Comparison of ENCODE assay signal across 2 fruit fly cellular contexts in the genomic region with DNA sequence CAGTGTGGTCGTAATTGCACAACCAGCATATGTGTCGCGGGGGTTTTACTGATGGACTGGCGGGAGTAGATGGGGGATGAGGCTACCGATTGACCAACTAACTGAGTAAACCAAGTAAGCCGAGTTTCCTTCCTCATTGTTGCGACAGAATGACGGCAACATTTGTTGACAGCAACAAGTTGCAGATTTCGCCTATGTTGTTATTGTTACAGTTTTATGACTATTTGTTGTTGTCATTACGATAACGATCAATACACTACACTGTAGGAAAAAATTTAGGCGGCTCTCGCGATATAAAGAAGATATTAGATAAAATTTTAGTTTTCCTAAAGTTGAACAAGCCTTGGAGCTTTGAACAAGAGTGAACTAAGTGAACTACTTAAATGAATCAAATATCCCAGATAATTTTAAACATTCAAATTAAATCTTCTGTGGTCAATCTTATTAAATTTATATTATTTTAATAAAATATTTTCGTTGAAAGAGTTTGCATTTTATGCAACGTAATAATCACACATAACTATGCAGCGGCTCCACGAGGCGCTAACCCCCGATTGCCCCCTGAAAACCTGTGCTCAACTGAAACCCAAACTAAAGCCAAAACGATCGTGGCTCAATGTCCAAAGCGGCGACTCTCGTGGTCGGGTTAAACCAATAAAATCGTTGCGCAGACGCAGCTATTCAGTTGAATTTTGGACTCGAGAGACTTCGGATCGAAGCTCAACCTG.
TF ChIP-seq lines count a peak whose summit lies in the region.

Gene CG5928, plus strand, starts transcription at position 678 of the 728 bp plus-strand sequence.

TF ChIP-seq in whole organism, embryonic, 481 proteins besides CTCF, POLR2A, EP300 and RAD21 (continued from another document and continues in another):
- TF ChIP-seq ranshi (GFP tag; IDR thresholded peaks at IDR 0.05; lab: Robert Waterston, UW) (0 out of 2 replicates have a peak, but pooled peaks have one; percentile 14), Sry-β (GFP tag; optimal IDR thresholded peaks at IDR 0.05; lab: Kevin White, UChicago) (no peak), CG8359 (GFP tag; optimal IDR thresholded peaks at IDR 0.05; lab: Kevin White, UChicago; ENCODE audit: borderline replicate concordance) (no peak), wek (GFP tag; optimal IDR thresholded peaks at IDR 0.05; lab: Kevin White, UChicago) (no peak), D19B (GFP tag; optimal IDR thresholded peaks at IDR 0.05; lab: Kevin White, UChicago) (no peak), CG10274 (GFP tag; optimal IDR thresholded peaks at IDR 0.05; lab: Kevin White, UChicago) (peak; percentile 92), ap (GFP tag; IDR thresholded peaks at IDR 0.05; lab: Robert Waterston, UW) (0 out of 2 replicates have a peak, but pooled peaks have one; percentile 22), CG13424 (tag; optimal IDR thresholded peaks at IDR 0.05; lab: Kevin White, UChicago) (peak; percentile 58), CG30403 (GFP tag; optimal IDR thresholded peaks at IDR 0.05; lab: Kevin White, UChicago) (peak; percentile 35), CG4282 (GFP tag; optimal IDR thresholded peaks at IDR 0.05; lab: Kevin White, UChicago) (no peak), Awh (GFP tag; IDR thresholded peaks at IDR 0.05; lab: Robert Waterston, UW) (no peak), Ptx1 (GFP tag; IDR thresholded peaks at IDR 0.05; lab: Robert Waterston, UW) (peak; percentile 54), H15 (GFP tag; IDR thresholded peaks at IDR 0.05; lab: Robert Waterston, UW) (peak; percentile 25; the same call in 1 of the 3 replicates), klu (GFP tag; IDR thresholded peaks at IDR 0.05; lab: Robert Waterston, UW) (no peak), z (GFP tag; IDR thresholded peaks at IDR 0.05; lab: Robert Waterston, UW) (no peak), Eip74EF (GFP tag; optimal IDR thresholded peaks at IDR 0.05; lab: Kevin White, UChicago) (no peak), slp2 (GFP tag; optimal IDR thresholded peaks at IDR 0.05; lab: Kevin White, UChicago) (no peak), dpn (GFP tag; optimal IDR thresholded peaks at IDR 0.05; lab: Kevin White, UChicago) (peak in 1 of 2 experiments; percentile 14), CG12219 (GFP tag; optimal IDR thresholded peaks at IDR 0.05; lab: Kevin White, UChicago) (no peak), dan (GFP tag; IDR thresholded peaks at IDR 0.05; lab: Robert Waterston, UW) (no peak), Lpt (GFP tag; optimal IDR thresholded peaks at IDR 0.05; lab: Kevin White, UChicago) (no peak), grau (tag; optimal IDR thresholded peaks at IDR 0.05; lab: Kevin White, UChicago) (peak; percentile 48), CG6254 (GFP tag; optimal IDR thresholded peaks at IDR 0.05; lab: Kevin White, UChicago) (no peak), pnt (GFP tag; optimal IDR thresholded peaks at IDR 0.05; lab: Kevin White, UChicago) (no peak), exex (tag; optimal IDR thresholded peaks at IDR 0.05; lab: Kevin White, UChicago) (no peak), seq (GFP tag; IDR thresholded peaks at IDR 0.05; lab: Robert Waterston, UW) (no peak), CG10366 (GFP tag; IDR thresholded peaks at IDR 0.05; lab: Robert Waterston, UW) (peak; percentile 14; the same call in 1 of the 2 replicates), Meics (GFP tag; optimal IDR thresholded peaks at IDR 0.05; lab: Kevin White, UChicago) (peak; percentile 51), Atf6 (GFP tag; IDR thresholded peaks at IDR 0.05; lab: Robert Waterston, UW) (peak; percentile 21; the same call in 1 of the 2 replicates), HmgD (GFP tag; optimal IDR thresholded peaks at IDR 0.05; lab: Kevin White, UChicago) (no peak), so (GFP tag; IDR thresholded peaks at IDR 0.05; lab: Robert Waterston, UW) (peak; percentile 53; the same call in 1 of the 3 replicates), zen (tag; optimal IDR thresholded peaks at IDR 0.05; lab: Kevin White, UChicago) (no peak), da (GFP tag; optimal IDR thresholded peaks at IDR 0.05; lab: Kevin White, UChicago) (no peak), CG9797 (GFP tag; optimal IDR thresholded peaks at IDR 0.05; lab: Kevin White, UChicago) (no peak), CG16813 (GFP tag; IDR thresholded peaks at IDR 0.05; lab: Robert Waterston, UW; ENCODE audit: partially characterized antibody) (no peak), CG12391 (tag; optimal IDR thresholded peaks at IDR 0.05; lab: Kevin White, UChicago) (peak; percentile 29), CG4820 (GFP tag; optimal IDR thresholded peaks at IDR 0.05; lab: Kevin White, UChicago) (no peak), CG17829 (tag; optimal IDR thresholded peaks at IDR 0.05; lab: Kevin White, UChicago) (no peak), scrt (GFP tag; optimal IDR thresholded peaks at IDR 0.05; lab: Kevin White, UChicago) (peak; percentile 8), slbo (GFP tag; IDR thresholded peaks at IDR 0.05; lab: Robert Waterston, UW) (no peak), Gug (GFP tag; IDR thresholded peaks at IDR 0.05; lab: Robert Waterston, UW) (no peak), prd (optimal IDR thresholded peaks at IDR 0.05; lab: Kevin White, UChicago) (no peak), prd (GFP tag; IDR thresholded peaks at IDR 0.05; lab: Robert Waterston, UW) (peak; percentile 54; the same call in 1 of the 3 replicates), esg (GFP tag; conservative IDR thresholded peaks at IDR 0.05; lab: Robert Waterston, UW) (peak; percentile 44), CG7839 (tag; optimal IDR thresholded peaks at IDR 0.05; lab: Kevin White, UChicago) (peak; percentile 47), CG3281 (GFP tag; optimal IDR thresholded peaks at IDR 0.05; lab: Kevin White, UChicago) (peak; percentile 25), CG3065 (GFP tag; optimal IDR thresholded peaks at IDR 0.05; lab: Kevin White, UChicago) (no peak), CG17385 (GFP tag; optimal IDR thresholded peaks at IDR 0.05; lab: Kevin White, UChicago) (peak; percentile 23), gt (GFP tag; IDR thresholded peaks at IDR 0.05; lab: Robert Waterston, UW) (no peak), CG17328 (GFP tag; IDR thresholded peaks at IDR 0.05; lab: Robert Waterston, UW) (no peak), CG42726 (GFP tag; IDR thresholded peaks at IDR 0.05; lab: Robert Waterston, UW; ENCODE audit: partially characterized antibody) (no peak), nom (GFP tag; optimal IDR thresholded peaks at IDR 0.05; lab: Kevin White, UChicago) (no peak), MBD-R2 (GFP tag; IDR thresholded peaks at IDR 0.05; lab: Robert Waterston, UW) (no peak), onecut (GFP tag; IDR thresholded peaks at IDR 0.05; lab: Robert Waterston, UW) (no peak), Vsx1 (GFP tag; optimal IDR thresholded peaks at IDR 0.05; lab: Kevin White, UChicago) (peak; percentile 2), Drgx (GFP tag; IDR thresholded peaks at IDR 0.05; lab: Robert Waterston, UW) (no peak), Stat92E (GFP tag; optimal IDR thresholded peaks at IDR 0.05; lab: Kevin White, UChicago) (no peak), CG7987 (GFP tag; optimal IDR thresholded peaks at IDR 0.05; lab: Kevin White, UChicago) (no peak), CG10959 (GFP tag; IDR thresholded peaks at IDR 0.05; lab: Robert Waterston, UW) (no peak), nerfin-2 (GFP tag; IDR thresholded peaks at IDR 0.05; lab: Robert Waterston, UW; ENCODE audit: partially characterized antibody) (no peak), NC2β (GFP tag; optimal IDR thresholded peaks at IDR 0.05; lab: Kevin White, UChicago) (no peak), Hr78 (GFP tag; optimal IDR thresholded peaks at IDR 0.05; lab: Kevin White, UChicago) (no peak)

TF ChIP-seq in whole organism, prepupa, 60 proteins besides CTCF, POLR2A, EP300 and RAD21 (continued from another document):
- TF ChIP-seq CG6808 (GFP tag; optimal IDR thresholded peaks at IDR 0.05; lab: Kevin White, UChicago) (no peak), CG3032 (tag; optimal IDR thresholded peaks at IDR 0.05; lab: Kevin White, UChicago) (no peak), CG8319 (GFP tag; optimal IDR thresholded peaks at IDR 0.05; lab: Kevin White, UChicago) (no peak), CG7368 (GFP tag; optimal IDR thresholded peaks at IDR 0.05; lab: Kevin White, UChicago) (no peak), Lpt (GFP tag; optimal IDR thresholded peaks at IDR 0.05; lab: Kevin White, UChicago) (no peak), CG3919 (GFP tag; optimal IDR thresholded peaks at IDR 0.05; lab: Kevin White, UChicago) (no peak), Sox102F (GFP tag; optimal IDR thresholded peaks at IDR 0.05; lab: Kevin White, UChicago) (no peak), net (GFP tag; optimal IDR thresholded peaks at IDR 0.05; lab: Kevin White, UChicago) (no peak), Sox15 (GFP tag; optimal IDR thresholded peaks at IDR 0.05; lab: Kevin White, UChicago) (no peak), dac (GFP tag; optimal IDR thresholded peaks at IDR 0.05; lab: Kevin White, UChicago) (no peak), Hr39 (GFP tag; optimal IDR thresholded peaks at IDR 0.05; lab: Kevin White, UChicago) (no peak), CG8119 (GFP tag; IDR thresholded peaks at IDR 0.05; lab: Robert Waterston, UW) (peak; percentile 54; the same call in 2 of the 3 replicates), CG34406 (GFP tag; optimal IDR thresholded peaks at IDR 0.05; lab: Kevin White, UChicago) (no peak), svp (GFP tag; lab: Kevin White, UChicago) (no peak), CG11902 (GFP tag; optimal IDR thresholded peaks at IDR 0.05; lab: Kevin White, UChicago) (no peak), Smox (GFP tag; optimal IDR thresholded peaks at IDR 0.05; lab: Kevin White, UChicago) (no peak), CG31627 (GFP tag; optimal IDR thresholded peaks at IDR 0.05; lab: Kevin White, UChicago) (no peak), lz (GFP tag; optimal IDR thresholded peaks at IDR 0.05; lab: Kevin White, UChicago) (no peak), acj6 (GFP tag; optimal IDR thresholded peaks at IDR 0.05; lab: Kevin White, UChicago) (no peak), CG15336 (GFP tag; IDR thresholded peaks at IDR 0.05; lab: Robert Waterston, UW) (peak; percentile 26; the same call in 1 of the 2 replicates), CG6854 (GFP tag; optimal IDR thresholded peaks at IDR 0.05; lab: Kevin White, UChicago) (no peak), achi (GFP tag; optimal IDR thresholded peaks at IDR 0.05; lab: Kevin White, UChicago) (no peak), fkh (GFP tag; optimal IDR thresholded peaks at IDR 0.05; lab: Kevin White, UChicago) (no peak), vri (GFP tag; optimal IDR thresholded peaks at IDR 0.05; lab: Kevin White, UChicago) (no peak), CG6276 (GFP tag; optimal IDR thresholded peaks at IDR 0.05; lab: Kevin White, UChicago) (peak; percentile 60), CG6792 (GFP tag; optimal IDR thresholded peaks at IDR 0.05; lab: Kevin White, UChicago) (no peak), cyc (GFP tag; optimal IDR thresholded peaks at IDR 0.05; lab: Kevin White, UChicago) (no peak), CG32006 (GFP tag; optimal IDR thresholded peaks at IDR 0.05; lab: Kevin White, UChicago) (peak; percentile 60), CG8632 (GFP tag; optimal IDR thresholded peaks at IDR 0.05; lab: Kevin White, UChicago) (no peak), Ets96B (tag; optimal IDR thresholded peaks at IDR 0.05; lab: Kevin White, UChicago) (no peak)
